Worm (Caenorhabditis elegans) whole organism, late embryonic: ENCODE data around the gene T26G10.3.

ENCODE experiments used
- T23F11.4 ChIP-seq: fragments of 200-800 bp; sonication (Bioruptor generic); optimal IDR thresholded peaks from 2 replicates; lab custom pipeline; 2018; ENCODE audit warnings: mild to moderate bottlenecking, missing genetic modification characterization, missing compliant biosample characterization
- Y22D7AL.16 ChIP-seq: sonication (generic microtip); optimal IDR thresholded peaks from 2 replicates; lab custom pipeline; 2016; ENCODE audit warnings: missing genetic modification characterization, missing compliant biosample characterization
- ahr-1 ChIP-seq: sonication (generic microtip); optimal IDR thresholded peaks from 2 replicates; lab custom pipeline; 2016; ENCODE audit warnings: missing genetic modification characterization, missing compliant biosample characterization
- ama-1 ChIP-seq: fragments of 150-350 bp; optimal IDR thresholded peaks from 2 replicates; lab custom pipeline; 2014
- ceh-18 ChIP-seq: sonication (generic microtip); optimal IDR thresholded peaks from 2 replicates; lab custom pipeline; 2016; ENCODE audit warnings: missing genetic modification characterization, missing compliant biosample characterization
- ceh-2 ChIP-seq: sonication (generic microtip); optimal IDR thresholded peaks from 2 replicates; lab custom pipeline; 2016; ENCODE audit warnings: missing genotype, missing genetic modification characterization, missing compliant biosample characterization
- ceh-24 ChIP-seq: sonication (generic microtip); optimal IDR thresholded peaks from 2 replicates; lab custom pipeline; 2016; ENCODE audit warnings: mild to moderate bottlenecking, missing genetic modification characterization, missing compliant biosample characterization
- ceh-31 ChIP-seq: sonication (generic microtip); optimal IDR thresholded peaks from 2 replicates; lab custom pipeline; 2016; ENCODE audit warnings: missing genetic modification characterization, missing compliant biosample characterization
- ceh-34 ChIP-seq: sonication (generic microtip); optimal IDR thresholded peaks from 2 replicates; lab custom pipeline; 2016; ENCODE audit warnings: mild to moderate bottlenecking, missing genetic modification characterization, missing compliant biosample characterization
- ceh-48 ChIP-seq: sonication (generic microtip); optimal IDR thresholded peaks from 2 replicates; lab custom pipeline; 2016; ENCODE audit warnings: missing genetic modification characterization, inconsistent platforms, missing compliant biosample characterization
- che-1 ChIP-seq: sonication (generic microtip); optimal IDR thresholded peaks from 2 replicates; lab custom pipeline; 2016; ENCODE audit warnings: mild to moderate bottlenecking, missing genetic modification characterization, missing compliant biosample characterization
- dmd-4 ChIP-seq: sonication (generic microtip); optimal IDR thresholded peaks from 2 replicates; lab custom pipeline; 2016; ENCODE audit warnings: borderline replicate concordance, missing genetic modification characterization, missing compliant biosample characterization
- dve-1 ChIP-seq: sonication (generic microtip); optimal IDR thresholded peaks from 2 replicates; lab custom pipeline; 2017; ENCODE audit warnings: antibody characterized with exemption, mild to moderate bottlenecking, missing genetic modification characterization, missing compliant biosample characterization
- elt-2 ChIP-seq: sonication (generic microtip); optimal IDR thresholded peaks from 2 replicates; lab custom pipeline; 2016; ENCODE audit warnings: missing genetic modification reagents, missing genetic modification characterization, missing compliant biosample characterization
- elt-4 ChIP-seq: sonication (generic microtip); optimal IDR thresholded peaks from 2 replicates; lab custom pipeline; 2016; ENCODE audit warnings: missing genetic modification characterization, missing compliant biosample characterization
- ets-4 ChIP-seq: sonication (generic microtip); optimal IDR thresholded peaks from 2 replicates; lab custom pipeline; 2016; ENCODE audit warnings: missing genetic modification characterization, missing compliant biosample characterization
- fax-1 ChIP-seq: sonication (generic microtip); optimal IDR thresholded peaks from 2 replicates; lab custom pipeline; 2016; ENCODE audit warnings: missing genotype, missing genetic modification characterization, missing compliant biosample characterization
- fkh-10 ChIP-seq: fragments of 150-350 bp; optimal IDR thresholded peaks from 2 replicates; lab custom pipeline; 2014; ENCODE audit warnings: missing biosample characterization, missing genetic modification reagents, missing genetic modification characterization
- fkh-6 ChIP-seq: sonication (generic microtip); optimal IDR thresholded peaks from 2 replicates; lab custom pipeline; 2016; ENCODE audit warnings: missing genetic modification characterization, missing compliant biosample characterization
- hlh-13 ChIP-seq: fragments of 200-800 bp; sonication (Bioruptor generic); optimal IDR thresholded peaks from 2 replicates; lab custom pipeline; 2018; ENCODE audit warnings: mild to moderate bottlenecking, missing genetic modification characterization, missing compliant biosample characterization
- hlh-15 ChIP-seq: sonication (generic microtip); optimal IDR thresholded peaks from 2 replicates; lab custom pipeline; 2016; ENCODE audit warnings: missing genetic modification characterization, missing compliant biosample characterization
- hlh-30 ChIP-seq: sonication (generic microtip); optimal IDR thresholded peaks from 2 replicates; lab custom pipeline; 2017; ENCODE audit warnings: antibody characterized with exemption, missing genetic modification characterization, missing compliant biosample characterization; ENCODE audit not compliant: insufficient read depth
- hlh-6 ChIP-seq: sonication (generic microtip); optimal IDR thresholded peaks from 2 replicates; lab custom pipeline; 2016; ENCODE audit warnings: missing genotype, missing genetic modification characterization, missing compliant biosample characterization
- lin-11 ChIP-seq: fragments of 200-800 bp; sonication (Bioruptor generic); optimal IDR thresholded peaks from 2 replicates; lab custom pipeline; 2018; ENCODE audit warnings: mild to moderate bottlenecking, missing genetic modification characterization, missing compliant biosample characterization
- madf-2 ChIP-seq: sonication (generic microtip); optimal IDR thresholded peaks from 2 replicates; lab custom pipeline; 2017; ENCODE audit warnings: missing genetic modification characterization, missing compliant biosample characterization
- mec-3 ChIP-seq: sonication (generic microtip); optimal IDR thresholded peaks from 2 replicates; lab custom pipeline; 2016; ENCODE audit warnings: borderline replicate concordance, missing genetic modification characterization, missing compliant biosample characterization
- nfya-1 ChIP-seq: sonication (generic microtip); optimal IDR thresholded peaks from 2 replicates; lab custom pipeline; 2017; ENCODE audit warnings: missing genetic modification characterization, mild to moderate bottlenecking, missing compliant biosample characterization, antibody characterized with exemption, moderate library complexity
- pax-1 ChIP-seq: fragments of 150-350 bp; optimal IDR thresholded peaks from 2 replicates; lab custom pipeline; 2014; ENCODE audit warnings: missing biosample characterization, missing genetic modification characterization
- pqm-1 ChIP-seq: sonication (generic microtip); optimal IDR thresholded peaks from 2 replicates; lab custom pipeline; 2016; ENCODE audit warnings: missing genetic modification characterization, missing compliant biosample characterization
- pros-1 ChIP-seq: fragments of 150-350 bp; optimal IDR thresholded peaks from 2 replicates; lab custom pipeline; 2014; ENCODE audit warnings: missing biosample characterization, missing genetic modification reagents, missing genetic modification characterization
- ref-2 ChIP-seq: sonication (generic microtip); optimal IDR thresholded peaks from 2 replicates; lab custom pipeline; 2016; ENCODE audit warnings: missing genetic modification characterization, missing compliant biosample characterization
- rnt-1 ChIP-seq: sonication (generic microtip); optimal IDR thresholded peaks from 2 replicates; lab custom pipeline; 2016; ENCODE audit warnings: missing genetic modification characterization, missing compliant biosample characterization
- sox-4 ChIP-seq: sonication (generic microtip); optimal IDR thresholded peaks from 2 replicates; lab custom pipeline; 2017; ENCODE audit warnings: mild to moderate bottlenecking, missing genetic modification characterization, inconsistent platforms, missing compliant biosample characterization
- syd-9 ChIP-seq: sonication (generic microtip); optimal IDR thresholded peaks from 2 replicates; lab custom pipeline; 2016; ENCODE audit warnings: mild to moderate bottlenecking, missing genetic modification characterization, moderate library complexity, missing compliant biosample characterization
- tbx-2 ChIP-seq: sonication (generic microtip); optimal IDR thresholded peaks from 2 replicates; lab custom pipeline; 2016; ENCODE audit warnings: missing genetic modification characterization, missing compliant biosample characterization
- ttx-3 ChIP-seq: sonication (generic microtip); optimal IDR thresholded peaks from 2 replicates; lab custom pipeline; 2016; ENCODE audit warnings: missing genetic modification reagents, missing genetic modification characterization, missing compliant biosample characterization
- unc-42 ChIP-seq: sonication (generic microtip); optimal IDR thresholded peaks from 2 replicates; lab custom pipeline; 2016; ENCODE audit warnings: missing genotype, missing genetic modification characterization, missing compliant biosample characterization
- unc-55 ChIP-seq: sonication (generic microtip); optimal IDR thresholded peaks from 2 replicates; lab custom pipeline; 2017; ENCODE audit warnings: missing biosample characterization, missing genetic modification reagents, missing genetic modification characterization
- zip-5 ChIP-seq: sonication (generic microtip); optimal IDR thresholded peaks from 2 replicates; lab custom pipeline; 2016; ENCODE audit warnings: missing genetic modification characterization, missing compliant biosample characterization
- ztf-16 ChIP-seq: sonication (generic microtip); optimal IDR thresholded peaks from 2 replicates; lab custom pipeline; 2017; ENCODE audit warnings: missing genetic modification characterization, missing compliant biosample characterization

The T26G10.3 gene

DNA sequence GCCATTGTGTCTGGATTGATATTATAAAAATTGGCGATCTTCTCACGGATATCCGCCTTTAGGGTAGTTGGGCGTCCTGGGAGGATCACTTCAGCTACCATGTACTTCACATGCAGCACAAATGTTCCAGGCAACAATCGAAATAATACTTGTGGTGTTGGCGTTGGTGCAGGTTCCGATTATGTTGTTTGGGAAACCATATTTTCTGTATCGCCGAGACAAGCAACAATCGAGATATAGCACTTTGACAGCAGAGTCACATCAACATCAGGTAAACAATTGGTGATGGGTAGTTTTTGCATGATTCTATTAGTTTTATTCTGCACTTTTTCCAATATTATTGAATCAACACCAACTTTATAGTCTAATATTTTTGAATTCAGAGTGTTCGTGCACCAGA is at the start of gene T26G10.3:
Gene T26G10.3, minus strand, starts transcription at position 101 of the 400 bp plus-strand sequence.
- TF ChIP-seq ahr-1 (no peak), ceh-34 (tag; lab: Kevin White, UChicago) (no peak), T23F11.4 (GFP tag; lab: Kevin White, UChicago) (no peak), fkh-10 (no peak), ets-4 (tag; lab: Kevin White, UChicago) (no peak), pros-1 (tag; lab: Kevin White, UChicago) (no peak), elt-2 (no peak), fkh-6 (tag; lab: Kevin White, UChicago) (no peak), nfya-1 (no peak), ztf-16 (tag; lab: Kevin White, UChicago) (no peak), madf-2 (no peak), fax-1 (tag; lab: Kevin White, UChicago) (no peak), pax-1 (no peak), ceh-2 (tag; lab: Kevin White, UChicago) (no peak), ama-1 (lab: Kevin White, UChicago) (no peak)

ce11 chrIII:9461894-9462784 is 48.9 kb upstream of the T26G10.3 start:
- TF ChIP-seq hlh-13 (GFP tag; lab: Kevin White, UChicago) (no peak), ceh-34 (tag; lab: Kevin White, UChicago) (no peak), T23F11.4 (GFP tag; lab: Kevin White, UChicago) (no peak), zip-5 (tag; lab: Kevin White, UChicago) (no peak), ceh-2 (tag; lab: Kevin White, UChicago) (no peak), sox-4 (tag; lab: Kevin White, UChicago) (no peak)

ce11 chrIII:9457192-9458103 is 44.2 kb upstream of the T26G10.3 start:
- TF ChIP-seq ceh-34 (tag; lab: Kevin White, UChicago) (peak; percentile 49), ttx-3 (tag; lab: Kevin White, UChicago) (no peak), dmd-4 (tag; lab: Kevin White, UChicago) (no peak), rnt-1 (peak; percentile 29), mec-3 (tag; lab: Kevin White, UChicago) (no peak), tbx-2 (peak; percentile 36), ceh-18 (tag; lab: Kevin White, UChicago) (peak; percentile 77), unc-55 (GFP tag; lab: Kevin White, UChicago) (peak; percentile 85), nfya-1 (peak; percentile 44)

- peak; percentile 45 for TF ChIP-seq ceh-31 (tag; lab: Kevin White, UChicago)
- peak; percentile 52 for TF ChIP-seq unc-55 (GFP tag; lab: Kevin White, UChicago)
- TF ChIP-seq ceh-18 (tag; lab: Kevin White, UChicago) = peak; percentile 29
- TF ChIP-seq lin-11 (tag; lab: Kevin White, UChicago) = no peak
- TF ChIP-seq ets-4 (tag; lab: Kevin White, UChicago) = peak; percentile 22
- peak; percentile 83 for TF ChIP-seq hlh-30 (tag; lab: Kevin White, UChicago)
- peak; percentile 34 for TF ChIP-seq che-1 (tag; lab: Kevin White, UChicago)
- no peak for TF ChIP-seq fax-1 (tag; lab: Kevin White, UChicago)
- TF ChIP-seq zip-5 (tag; lab: Kevin White, UChicago) = no peak
- TF ChIP-seq ama-1 (lab: Kevin White, UChicago) = no peak
- TF ChIP-seq hlh-15 (tag; lab: Kevin White, UChicago) = no peak
- no peak for TF ChIP-seq ceh-24 (tag; lab: Kevin White, UChicago)
- peak; percentile 31 for TF ChIP-seq dve-1 (tag; lab: Kevin White, UChicago)
- TF ChIP-seq unc-42 (tag; lab: Kevin White, UChicago) = peak; percentile 5
- no peak for TF ChIP-seq ref-2 (tag; lab: Kevin White, UChicago)
- no peak for TF ChIP-seq hlh-6 (tag; lab: Kevin White, UChicago)
- peak; percentile 26 for TF ChIP-seq syd-9
- TF ChIP-seq elt-4 (tag; lab: Kevin White, UChicago) = no peak
- TF ChIP-seq pqm-1 (tag; lab: Kevin White, UChicago) = peak; percentile 38
- peak; percentile 58 for TF ChIP-seq tbx-2
- peak; percentile 28 for TF ChIP-seq madf-2
- TF ChIP-seq nfya-1 = peak; percentile 77
- TF ChIP-seq elt-2 = peak; percentile 85
- TF ChIP-seq Y22D7AL.16 (tag; lab: Kevin White, UChicago) = no peak
- no peak for TF ChIP-seq pros-1 (tag; lab: Kevin White, UChicago)
- peak; percentile 94 for TF ChIP-seq ceh-48 (tag; lab: Kevin White, UChicago)
Observed at ce11 chrIII:9455980-9456658, 42.9 kb upstream of the T26G10.3 start, which contains the start of the genes rheb-1 and spk-1. rheb-1 (minus strand) TSS chrIII:9456030. spk-1 (plus strand) TSS chrIII:9456608.
